Worm (Caenorhabditis elegans): Measurements from ENCODE around the gene T27E4.5.

DNA sequence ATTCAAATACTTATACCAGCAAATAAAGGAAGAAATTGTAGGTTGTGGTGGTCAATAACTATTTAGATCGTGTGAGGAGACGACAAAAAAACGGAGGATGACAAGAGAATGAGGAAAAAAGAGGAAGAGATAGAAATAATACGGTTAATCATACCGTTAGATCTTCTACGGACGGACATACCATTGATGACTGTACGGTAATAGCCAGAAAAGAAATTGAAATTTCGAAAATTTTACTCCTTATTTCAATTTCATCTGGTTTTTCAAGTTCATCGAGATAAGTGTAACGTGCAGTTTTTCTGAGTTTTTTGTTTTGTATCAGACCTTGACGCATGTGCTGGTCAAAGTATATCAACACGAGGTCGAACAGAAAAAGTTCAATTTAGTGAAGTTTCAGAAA, 3.7 kb downstream of the T27E4.5 start:
- TF ChIP-seq let-607 (tag; optimal IDR thresholded peaks at IDR 0.05) (no peak), B0336.3 (GFP tag; IDR thresholded peaks at IDR 0.05) (no peak)

All from whole organism, young adult.